Worm (Caenorhabditis elegans) whole organism, L3 larva: ENCODE results near the gene lron-14.
"Not testable (repeated sequence)": the region's sequence is repeated elsewhere in the genome, so short reads cannot be mapped to it uniquely, and the experiment has no call there.

Experiments
- R02D3.7 ChIP-seq: fragments of 150-350 bp; optimal IDR thresholded peaks from 2 replicates; lab custom pipeline; 2014; ENCODE audit warnings: missing biosample characterization, missing genetic modification characterization
- ZK546.5 ChIP-seq: sonication (generic microtip); optimal IDR thresholded peaks from 2 replicates; lab custom pipeline; 2017; ENCODE audit warnings: missing biosample characterization, missing genetic modification characterization
- aly-2 ChIP-seq: fragments of 150-350 bp; optimal IDR thresholded peaks from 2 replicates; lab custom pipeline; 2014; ENCODE audit warnings: missing biosample characterization, missing genetic modification characterization
- ama-1 ChIP-seq: fragments of 150-350 bp; optimal IDR thresholded peaks from 2 replicates; lab custom pipeline; 2018
- ceh-9 ChIP-seq: sonication (generic microtip); optimal IDR thresholded peaks from 2 replicates; lab custom pipeline; 2018; ENCODE audit warnings: missing biosample characterization, missing genetic modification characterization
- daf-12 ChIP-seq: fragments of 150-350 bp; optimal IDR thresholded peaks from 2 replicates; lab custom pipeline; 2014; ENCODE audit warnings: missing biosample characterization, missing genetic modification reagents, missing genetic modification characterization
- egl-5 ChIP-seq: fragments of 150-350 bp; optimal IDR thresholded peaks from 2 replicates; lab custom pipeline; 2017; ENCODE audit warnings: missing biosample characterization, missing genetic modification reagents, missing genetic modification characterization, inconsistent platforms
- elt-1 ChIP-seq: fragments of 150-350 bp; optimal IDR thresholded peaks from 2 replicates; lab custom pipeline; 2014; ENCODE audit warnings: missing biosample characterization, missing genetic modification characterization
- elt-2 ChIP-seq: sonication (generic microtip); optimal IDR thresholded peaks from 2 replicates; lab custom pipeline; 2016; ENCODE audit warnings: missing genetic modification reagents, mild to moderate bottlenecking, missing genetic modification characterization, missing compliant biosample characterization
- eor-1 ChIP-seq, 2 experiments: fragments of 150-350 bp; optimal IDR thresholded peaks; 2 replicates each; lab custom pipeline; 2014 to 2018; ENCODE audit warnings: missing biosample characterization in 2 of 2, missing genetic modification characterization in 2 of 2
- fkh-10 ChIP-seq: sonication (generic microtip); optimal IDR thresholded peaks from 2 replicates; lab custom pipeline; 2017; ENCODE audit warnings: missing biosample characterization, missing genetic modification reagents, missing genetic modification characterization
- fkh-2 ChIP-seq: fragments of 150-350 bp; optimal IDR thresholded peaks from 2 replicates; lab custom pipeline; 2014; ENCODE audit warnings: missing biosample characterization, missing genetic modification reagents, missing genetic modification characterization
- fos-1 ChIP-seq: fragments of 150-350 bp; optimal IDR thresholded peaks from 2 replicates; lab custom pipeline; 2014; ENCODE audit warnings: missing biosample characterization, missing genetic modification characterization
- hmg-11 ChIP-seq: sonication (generic microtip); optimal IDR thresholded peaks from 2 replicates; lab custom pipeline; 2016; ENCODE audit warnings: missing genetic modification characterization, missing compliant biosample characterization
- lin-15B ChIP-seq: fragments of 150-350 bp; optimal IDR thresholded peaks from 2 replicates; lab custom pipeline; 2014; ENCODE audit warnings: missing biosample characterization, missing genetic modification characterization
- lin-39 ChIP-seq: fragments of 150-350 bp; optimal IDR thresholded peaks from 2 replicates; lab custom pipeline; 2018; ENCODE audit warnings: missing biosample characterization, missing genetic modification reagents, missing genetic modification characterization
- mdl-1 ChIP-seq: fragments of 150-350 bp; optimal IDR thresholded peaks from 2 replicates; lab custom pipeline; 2014; ENCODE audit warnings: missing biosample characterization, missing genetic modification characterization
- nfya-1 ChIP-seq: sonication (generic microtip); optimal IDR thresholded peaks from 2 replicates; lab custom pipeline; 2017; ENCODE audit warnings: missing genetic modification characterization, mild to moderate bottlenecking, missing compliant biosample characterization, antibody characterized with exemption, moderate library complexity; ENCODE audit not compliant: insufficient read depth
- nhr-11 ChIP-seq: fragments of 150-350 bp; optimal IDR thresholded peaks from 2 replicates; lab custom pipeline; 2014; ENCODE audit warnings: missing biosample characterization, missing genetic modification characterization
- nhr-237 ChIP-seq: fragments of 150-350 bp; optimal IDR thresholded peaks from 2 replicates; lab custom pipeline; 2014; ENCODE audit warnings: missing biosample characterization, missing genetic modification characterization
- nhr-25 ChIP-seq: sonication (generic microtip); optimal IDR thresholded peaks from 2 replicates; lab custom pipeline; 2017; ENCODE audit warnings: missing biosample characterization, missing genetic modification characterization
- nhr-28 ChIP-seq: fragments of 150-350 bp; optimal IDR thresholded peaks from 2 replicates; lab custom pipeline; 2014; ENCODE audit warnings: missing biosample characterization, missing genetic modification characterization
- nhr-67 ChIP-seq: fragments of 150-350 bp; optimal IDR thresholded peaks from 2 replicates; lab custom pipeline; 2014; ENCODE audit warnings: missing biosample characterization, missing genetic modification characterization
- nhr-77 ChIP-seq: fragments of 150-350 bp; optimal IDR thresholded peaks from 2 replicates; lab custom pipeline; 2014; ENCODE audit warnings: missing biosample characterization, missing genetic modification characterization
- pha-4 ChIP-seq: fragments of 150-350 bp; optimal IDR thresholded peaks from 2 replicates; lab custom pipeline; 2014; ENCODE audit warnings: missing biosample characterization, missing genetic modification reagents, missing genetic modification characterization
- pqm-1 ChIP-seq: fragments of 150-350 bp; optimal IDR thresholded peaks from 2 replicates; lab custom pipeline; 2017; ENCODE audit warnings: missing biosample characterization, missing genetic modification characterization, inconsistent platforms
- sea-2 ChIP-seq: fragments of 150-350 bp; sonication (generic microtip); optimal IDR thresholded peaks from 4 replicates; lab custom pipeline; 2014; ENCODE audit warnings: missing biosample characterization, missing genetic modification reagents, missing genetic modification characterization
- snpc-4 ChIP-seq: fragments of 150-350 bp; optimal IDR thresholded peaks from 2 replicates; lab custom pipeline; 2014; ENCODE audit warnings: missing biosample characterization, missing genetic modification characterization
- tbx-2 ChIP-seq: sonication (generic microtip); optimal IDR thresholded peaks from 2 replicates; lab custom pipeline; 2016; ENCODE audit warnings: mild to moderate bottlenecking, missing genetic modification characterization, missing compliant biosample characterization
- unc-39 ChIP-seq: sonication (generic microtip); optimal IDR thresholded peaks from 4 replicates; lab custom pipeline; 2017; ENCODE audit warnings: missing biosample characterization, missing genetic modification characterization
- unc-62 ChIP-seq: fragments of 150-350 bp; sonication (generic microtip); optimal IDR thresholded peaks from 4 replicates; lab custom pipeline; 2014; ENCODE audit warnings: missing biosample characterization, missing genetic modification reagents, missing genetic modification characterization

The lron-14 gene

ce11 chrIV:9607945-9608344, 41.5 kb upstream of the lron-14 start:
- TF ChIP-seq nhr-237 (tag; lab: Kevin White, UChicago) = no peak
- peak; percentile 98 for TF ChIP-seq elt-1 (tag; lab: Kevin White, UChicago)
- no peak for TF ChIP-seq fkh-10 (GFP tag; lab: Kevin White, UChicago)

DNA sequence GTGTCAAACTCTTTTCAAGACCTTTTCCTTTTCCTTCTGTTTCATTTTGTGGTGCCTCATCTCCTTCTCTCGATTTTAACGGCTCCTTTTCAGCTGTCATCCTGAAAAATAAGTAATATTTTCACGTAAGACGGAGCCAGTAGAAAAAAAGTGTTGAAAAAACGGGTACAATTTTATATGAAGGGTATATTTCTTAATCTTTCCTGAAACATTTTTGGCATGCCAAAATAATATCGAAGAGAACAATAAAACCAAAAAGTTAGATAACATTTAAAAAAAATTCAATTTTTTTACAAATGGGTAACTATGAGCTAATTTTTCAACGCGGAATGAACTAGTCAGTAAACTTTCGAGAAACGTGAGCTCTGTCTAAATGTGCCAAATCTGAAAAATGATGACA, 35.2 kb upstream of the lron-14 start, which contains the start of gene aat-1:
Gene aat-1, minus strand, starts transcription at position 101 of the 400 bp plus-strand sequence.
- TF ChIP-seq nhr-11 (tag; lab: Kevin White, UChicago) (no peak), nhr-28 (tag; lab: Kevin White, UChicago) (no peak), egl-5 (no peak), lin-15B (tag; lab: Kevin White, UChicago) (no peak), unc-62 (GFP tag; lab: Kevin White, UChicago) (no peak), nhr-25 (tag; lab: Kevin White, UChicago) (no peak), snpc-4 (tag; lab: Kevin White, UChicago) (no peak)

ce11 chrIV:9595779-9596406, 29.5 kb upstream of the lron-14 start, which contains the start of the genes F27C8.3 and F27C8.2:
Gene F27C8.3 (minus strand): TSS chrIV:9595879.
Gene F27C8.2 (plus strand): TSS chrIV:9596356.
- not testable (repeated sequence) for TF ChIP-seq pha-4 (tag; lab: Kevin White, UChicago); elt-1 (tag; lab: Kevin White, UChicago); lin-39

- TF ChIP-seq nhr-11 (tag; lab: Kevin White, UChicago) = no peak
- TF ChIP-seq hmg-11 (tag; lab: Kevin White, UChicago) = no peak
- TF ChIP-seq pqm-1 = peak; percentile 56
- TF ChIP-seq elt-2 (tag; lab: Kevin White, UChicago) = peak; percentile 87
- TF ChIP-seq pha-4 (tag; lab: Kevin White, UChicago) = no peak
- no peak for TF ChIP-seq elt-1 (tag; lab: Kevin White, UChicago)
- no peak for TF ChIP-seq daf-12 (tag; lab: Kevin White, UChicago)
- TF ChIP-seq egl-5 = no peak
- TF ChIP-seq unc-39 (tag; lab: Kevin White, UChicago) = no peak
- TF ChIP-seq nhr-237 (tag; lab: Kevin White, UChicago) = no peak
- no peak for TF ChIP-seq fkh-2 (tag; lab: Kevin White, UChicago)
These were observed 27.1 kb upstream of the lron-14 start, which contains the start of gene spp-18 for ce11 chrIV:9593456-9593855. Gene spp-18 (plus strand): TSS chrIV:9593712.

ce11 chrIV:9592413-9592812, 26.0 kb upstream of the lron-14 start, which contains the start of gene pei-1:
Gene pei-1 (minus strand): TSS chrIV:9592513.
- no peak for TF ChIP-seq eor-1 (tag; optimal IDR thresholded peaks at IDR 0.05; lab: Kevin White, UChicago)
- no peak for TF ChIP-seq nhr-67
- TF ChIP-seq nhr-28 (tag; lab: Kevin White, UChicago) = no peak
- no peak for TF ChIP-seq R02D3.7 (tag; lab: Kevin White, UChicago)
- TF ChIP-seq elt-1 (tag; lab: Kevin White, UChicago) = no peak
- TF ChIP-seq egl-5 = no peak
- TF ChIP-seq ceh-9 = no peak
- TF ChIP-seq fos-1 (tag; lab: Kevin White, UChicago) = no peak
- no peak for TF ChIP-seq ama-1
- TF ChIP-seq elt-2 (tag; lab: Kevin White, UChicago) = no peak
- no peak for TF ChIP-seq mdl-1 (tag; lab: Kevin White, UChicago)
- TF ChIP-seq unc-62 (GFP tag; lab: Kevin White, UChicago) = no peak
- TF ChIP-seq nfya-1 (tag; lab: Kevin White, UChicago) = no peak
- no peak for TF ChIP-seq daf-12 (tag; lab: Kevin White, UChicago)
- no peak for TF ChIP-seq tbx-2 (tag; lab: Kevin White, UChicago)

ce11 chrIV:9588784-9589457, 22.5 kb upstream of the lron-14 start, which contains the start of gene trcs-1:
Gene trcs-1 (minus strand): TSS chrIV:9588834.
- TF ChIP-seq pqm-1 = no peak
- no peak for TF ChIP-seq nhr-77 (tag; lab: Kevin White, UChicago)
- no peak for TF ChIP-seq fkh-10 (GFP tag; lab: Kevin White, UChicago)
- TF ChIP-seq lin-39 = no peak
- TF ChIP-seq ZK546.5 (tag; lab: Kevin White, UChicago) = no peak
- no peak for TF ChIP-seq aly-2 (tag; lab: Kevin White, UChicago)
- TF ChIP-seq sea-2 (GFP tag; lab: Kevin White, UChicago) = no peak
- TF ChIP-seq nhr-25 (tag; lab: Kevin White, UChicago) = no peak
- no peak for TF ChIP-seq nhr-28 (tag; lab: Kevin White, UChicago)
- no peak for TF ChIP-seq pha-4 (tag; lab: Kevin White, UChicago)
- TF ChIP-seq, all 47 proteins: peak for 0
